Worm (Caenorhabditis elegans): ENCODE data around the gene irld-51.
A peak's percentile ranks its signal among the peaks of the same experiment; 100 is the strongest.

Gene irld-51

ce11 chrII:2973940-2974402 lies 21.4 kb upstream of the irld-51 start (continued):
- TF ChIP-seq C34B4.2 (tag; optimal IDR thresholded peaks at IDR 0.05): peak; percentile 82

- peak; percentile 31 for TF ChIP-seq nhr-19 (GFP tag; conservative IDR thresholded peaks at IDR 0.05)
- no peak for TF ChIP-seq irx-1 (tag; optimal IDR thresholded peaks at IDR 0.05)
- TF ChIP-seq nhr-20 (tag; optimal IDR thresholded peaks at IDR 0.05): peak; percentile 37
- peak; percentile 68 for TF ChIP-seq nhr-85 (tag)
- TF ChIP-seq lin-13 (GFP tag; optimal IDR thresholded peaks at IDR 0.05): no peak
- no peak for TF ChIP-seq nhr-84 (tag; optimal IDR thresholded peaks at IDR 0.05)
- peak; percentile 25 for TF ChIP-seq swsn-7 (tag; optimal IDR thresholded peaks at IDR 0.05)
- TF ChIP-seq snu-23 (GFP tag; optimal IDR thresholded peaks at IDR 0.05): peak; percentile 7
- no peak for TF ChIP-seq ceh-8 (GFP tag; optimal IDR thresholded peaks at IDR 0.05)
- TF ChIP-seq jun-1 (tag; optimal IDR thresholded peaks at IDR 0.05): no peak
- peak; percentile 8 to 20 for TF ChIP-seq lsy-2 (tag; optimal IDR thresholded peaks at IDR 0.05)
- no peak for TF ChIP-seq nhr-90 (tag; optimal IDR thresholded peaks at IDR 0.05; ENCODE audit: poor library complexity)
- no peak for TF ChIP-seq mdl-1 (tag; optimal IDR thresholded peaks at IDR 0.05)
- peak; percentile 6 to 23 for TF ChIP-seq efl-1 (optimal IDR thresholded peaks at IDR 0.05)
- TF ChIP-seq efl-1 (GFP tag; optimal IDR thresholded peaks at IDR 0.05 in 1 of 2): peak in 1 of 2 experiments; percentile 88
- TF ChIP-seq ama-1 (optimal IDR thresholded peaks at IDR 0.05): no peak
- no peak for TF ChIP-seq dsc-1 (tag; optimal IDR thresholded peaks at IDR 0.05)
- TF ChIP-seq lin-39 (tag; optimal IDR thresholded peaks at IDR 0.05): no peak
- TF ChIP-seq lin-14 (GFP tag; optimal IDR thresholded peaks at IDR 0.05): peak; percentile 67
- TF ChIP-seq fkh-10 (GFP tag; optimal IDR thresholded peaks at IDR 0.05): no peak
- TF ChIP-seq nhr-77 (tag; optimal IDR thresholded peaks at IDR 0.05): peak; percentile 31
- TF ChIP-seq ztf-11 (tag; optimal IDR thresholded peaks at IDR 0.05): no peak
- TF ChIP-seq tbx-2 (tag; optimal IDR thresholded peaks at IDR 0.05): peak; percentile 37
- peak; percentile 31 for TF ChIP-seq nhr-71 (tag; optimal IDR thresholded peaks at IDR 0.05)
- 0 out of 2 replicates have a peak, but pooled peaks have one; percentile 24 for TF ChIP-seq grh-1 (GFP tag; IDR thresholded peaks at IDR 0.05)
- peak; percentile 8 for TF ChIP-seq blmp-1 (tag; optimal IDR thresholded peaks at IDR 0.05)
- peak; percentile 1 for TF ChIP-seq nhr-47 (tag; optimal IDR thresholded peaks at IDR 0.05)
These were observed 14.5 kb upstream of the irld-51 start for ce11 chrII:2967064-2967463.

- TF ChIP-seq mdl-1 (tag; optimal IDR thresholded peaks at IDR 0.05) (no peak), ces-1 (GFP tag; optimal IDR thresholded peaks at IDR 0.05) (no peak), snu-23 (GFP tag; optimal IDR thresholded peaks at IDR 0.05) (no peak), mab-9 (GFP tag; IDR thresholded peaks at IDR 0.05) (no peak), grh-1 (GFP tag; IDR thresholded peaks at IDR 0.05) (no peak), blmp-1 (tag; optimal IDR thresholded peaks at IDR 0.05) (no peak), skn-1 (tag; optimal IDR thresholded peaks at IDR 0.05) (no peak), nhr-77 (tag; optimal IDR thresholded peaks at IDR 0.05) (no peak), mep-1 (tag; optimal IDR thresholded peaks at IDR 0.05) (no peak)
These were observed 13.8 kb upstream of the irld-51 start for ce11 chrII:2966350-2966749.

ce11 chrII:2965215-2965998 lies 12.9 kb upstream of the irld-51 start:
- no peak for TF ChIP-seq zag-1 (tag; optimal IDR thresholded peaks at IDR 0.05)
- no peak for TF ChIP-seq rnt-1 (tag; optimal IDR thresholded peaks at IDR 0.05)
- peak; percentile 22 for TF ChIP-seq fkh-8 (tag; optimal IDR thresholded peaks at IDR 0.05)
- TF ChIP-seq lsy-2 (tag; optimal IDR thresholded peaks at IDR 0.05): no peak
- TF ChIP-seq dsc-1 (tag; optimal IDR thresholded peaks at IDR 0.05): peak; percentile 95
- no peak for TF ChIP-seq lin-39 (tag; optimal IDR thresholded peaks at IDR 0.05)
- TF ChIP-seq nhr-47 (tag; optimal IDR thresholded peaks at IDR 0.05): peak; percentile 23
- no peak for TF ChIP-seq dpl-1 (GFP tag; optimal IDR thresholded peaks at IDR 0.05)

Data from whole organism, L1 larva.